Worm (Caenorhabditis elegans) whole organism, young adult: ENCODE data around the gene ttll-5.
A peak's percentile ranks its signal among the peaks of the same experiment; 100 is the strongest.

Source experiments
- B0336.3 ChIP-seq: fragments of 200-800 bp; sonication (Bioruptor generic); IDR thresholded peaks from 2 replicates; pipeline ENCODE4 v1.3.6; 2022; ENCODE audit warnings: missing genetic modification characterization, missing compliant biosample characterization
- C06A6.2 ChIP-seq: fragments of 200-800 bp; sonication (Bioruptor generic); conservative IDR thresholded peaks from 2 replicates; pipeline ENCODE4 v1.3.6; 2022; ENCODE audit warnings: missing genetic modification characterization, missing compliant biosample characterization
- D2030.7 ChIP-seq: fragments of 200-800 bp; sonication (Bioruptor generic); IDR thresholded peaks from 2 replicates; pipeline ENCODE4 v1.3.6; 2022; ENCODE audit warnings: missing genetic modification reagents, missing genetic modification characterization, missing compliant biosample characterization
- K11D2.4 ChIP-seq: fragments of 200-800 bp; sonication (Bioruptor generic); IDR thresholded peaks from 2 replicates; pipeline ENCODE4 v1.3.6; 2022; ENCODE audit warnings: missing genetic modification reagents, missing genetic modification characterization, missing compliant biosample characterization
- Y53F4B.3 ChIP-seq: fragments of 200-800 bp; sonication (Bioruptor generic); IDR thresholded peaks from 2 replicates; pipeline ENCODE4 v1.3.6; 2022; ENCODE audit warnings: missing genetic modification reagents, missing genetic modification characterization, missing compliant biosample characterization
- Y53G8AR.9 ChIP-seq: fragments of 200-800 bp; sonication (Bioruptor generic); conservative IDR thresholded peaks from 2 replicates; pipeline ENCODE4 v1.3.6; 2022; ENCODE audit warnings: missing genetic modification reagents, missing genetic modification characterization, missing compliant biosample characterization
- Y79H2A.3 ChIP-seq: fragments of 200-800 bp; sonication (Bioruptor generic); conservative IDR thresholded peaks from 2 replicates; pipeline ENCODE4 v1.3.6; 2022; ENCODE audit warnings: missing genetic modification reagents, missing genetic modification characterization, missing compliant biosample characterization
- ZK185.1 ChIP-seq: sonication (generic microtip); optimal IDR thresholded peaks from 2 replicates; lab custom pipeline; 2016; ENCODE audit warnings: mild to moderate bottlenecking, missing genetic modification characterization, missing compliant biosample characterization; ENCODE audit not compliant: poor library complexity, severe bottlenecking
- ama-1 ChIP-seq, 3 experiments: fragments of 150-350 bp in 1 of 3; sonication (generic microtip) in 2 of 3; optimal IDR thresholded peaks; 2 replicates each; lab custom pipeline; 2014 to 2018; ENCODE audit warnings: missing biosample characterization in 2 of 3, missing genetic modification characterization in 2 of 3, missing genetic modification reagents in 2 of 3
- aptf-2 ChIP-seq: fragments of 200-800 bp; sonication (Bioruptor generic); conservative IDR thresholded peaks from 2 replicates; pipeline ENCODE4 v1.3.6; 2022; ENCODE audit warnings: missing genetic modification reagents, missing genetic modification characterization, missing compliant biosample characterization
- aptf-3 ChIP-seq: fragments of 200-800 bp; sonication (Bioruptor generic); IDR thresholded peaks from 2 replicates; pipeline ENCODE4 v1.3.6; 2022; ENCODE audit warnings: missing genetic modification characterization, missing compliant biosample characterization
- athp-1 ChIP-seq: sonication (generic microtip); optimal IDR thresholded peaks from 2 replicates; lab custom pipeline; 2017; ENCODE audit warnings: mild to moderate bottlenecking, missing genetic modification characterization, missing compliant biosample characterization
- attf-6 ChIP-seq: fragments of 200-800 bp; sonication (Bioruptor generic); IDR thresholded peaks from 2 replicates; pipeline ENCODE4 v1.3.6; 2022; ENCODE audit warnings: missing genetic modification reagents, missing genetic modification characterization, missing compliant biosample characterization
- bed-1 ChIP-seq: fragments of 200-800 bp; sonication (Bioruptor generic); IDR thresholded peaks from 2 replicates; pipeline ENCODE4 v1.3.6; 2022; ENCODE audit warnings: missing genetic modification reagents, missing genetic modification characterization, missing compliant biosample characterization
- cebp-1 ChIP-seq, 2 experiments: fragments of 200-800 bp in 1 of 2; sonication (Bioruptor generic) in 1 of 2; sonication (generic microtip) in 1 of 2; IDR thresholded peaks in 1 of 2; optimal IDR thresholded peaks in 1 of 2; 2 replicates each; pipeline versions ENCODE4 v1.3.6 to Lab custom; 2017 to 2022; ENCODE audit warnings: missing compliant biosample characterization in 2 of 2, missing genetic modification characterization in 2 of 2, mild to moderate bottlenecking in 1 of 2, missing genetic modification reagents in 1 of 2, moderate library complexity in 1 of 2
- dox-1 ChIP-seq: fragments of 200-800 bp; sonication (Bioruptor generic); IDR thresholded peaks from 2 replicates; pipeline ENCODE4 v1.3.6; 2022; ENCODE audit warnings: missing genetic modification reagents, missing genetic modification characterization, missing compliant biosample characterization
- ekl-4 ChIP-seq: fragments of 200-800 bp; sonication (Bioruptor generic); IDR thresholded peaks from 2 replicates; pipeline ENCODE4 v1.3.6; 2022; ENCODE audit warnings: missing genetic modification reagents, missing genetic modification characterization, missing compliant biosample characterization
- ets-4 ChIP-seq: fragments of 200-800 bp; sonication (Bioruptor generic); optimal IDR thresholded peaks from 2 replicates; lab custom pipeline; 2018; ENCODE audit warnings: mild to moderate bottlenecking, missing genetic modification characterization, missing compliant biosample characterization
- fkh-3 ChIP-seq: sonication (generic microtip); optimal IDR thresholded peaks from 2 replicates; lab custom pipeline; 2016; ENCODE audit warnings: mild to moderate bottlenecking, missing genetic modification characterization, missing compliant biosample characterization
- hmg-20 ChIP-seq: fragments of 200-800 bp; sonication (Bioruptor generic); IDR thresholded peaks from 2 replicates; pipeline ENCODE4 v1.3.6; 2022; ENCODE audit warnings: missing genetic modification reagents, missing genetic modification characterization, missing compliant biosample characterization
- hsf-1 ChIP-seq: fragments of 200-800 bp; sonication (Bioruptor generic); IDR thresholded peaks from 2 replicates; pipeline ENCODE4 v1.3.6; 2022; ENCODE audit warnings: missing genetic modification reagents, missing genetic modification characterization, missing compliant biosample characterization
- let-526 ChIP-seq: fragments of 200-800 bp; sonication (Bioruptor generic); IDR thresholded peaks from 2 replicates; pipeline ENCODE4 v1.3.6; 2022; ENCODE audit warnings: missing genetic modification reagents, missing genetic modification characterization, missing compliant biosample characterization
- let-607 ChIP-seq, 2 experiments: fragments of 200-800 bp in 1 of 2; sonication (Bioruptor generic) in 1 of 2; sonication (generic microtip) in 1 of 2; optimal IDR thresholded peaks; 2 replicates each; lab custom pipeline; 2016 to 2018; ENCODE audit warnings: mild to moderate bottlenecking in 2 of 2, missing compliant biosample characterization in 2 of 2, missing genetic modification characterization in 2 of 2, moderate library complexity in 2 of 2, missing genotype in 1 of 2
- lin-35 ChIP-seq, 3 experiments: fragments of 150-350 bp in 2 of 3; sonication (generic microtip) in 1 of 3; optimal IDR thresholded peaks; 2 replicates each; lab custom pipeline; 2014 to 2018; ENCODE audit warnings: missing biosample characterization in 3 of 3, missing genetic modification characterization in 3 of 3, missing genetic modification reagents in 3 of 3
- lsy-27 ChIP-seq: sonication (generic microtip); optimal IDR thresholded peaks from 2 replicates; lab custom pipeline; 2017; ENCODE audit warnings: missing genetic modification characterization, mild to moderate bottlenecking, missing compliant biosample characterization, antibody characterized with exemption, missing genotype, borderline replicate concordance; ENCODE audit not compliant: insufficient read depth
- madf-6 ChIP-seq: fragments of 200-800 bp; sonication (Bioruptor generic); IDR thresholded peaks from 2 replicates; pipeline ENCODE4 v1.3.6; 2022; ENCODE audit warnings: missing genetic modification reagents, missing genetic modification characterization, missing compliant biosample characterization
- mel-28 ChIP-seq: sonication (generic microtip); optimal IDR thresholded peaks from 2 replicates; lab custom pipeline; 2016; ENCODE audit warnings: borderline replicate concordance, mild to moderate bottlenecking, missing genetic modification characterization, missing compliant biosample characterization
- mes-4 ChIP-seq: sonication (generic microtip); optimal IDR thresholded peaks from 2 replicates; lab custom pipeline; 2016; ENCODE audit warnings: missing genotype, missing genetic modification characterization, missing compliant biosample characterization
- mxl-1 ChIP-seq: sonication (generic microtip); optimal IDR thresholded peaks from 2 replicates; lab custom pipeline; 2016; ENCODE audit warnings: missing genetic modification characterization, missing compliant biosample characterization
- nfyb-1 ChIP-seq: fragments of 200-800 bp; sonication (Bioruptor generic); IDR thresholded peaks from 2 replicates; pipeline ENCODE4 v1.3.6; 2022; ENCODE audit warnings: missing genetic modification reagents, missing genetic modification characterization, missing compliant biosample characterization
- nhr-179 ChIP-seq: sonication (generic microtip); optimal IDR thresholded peaks from 2 replicates; lab custom pipeline; 2016; ENCODE audit warnings: mild to moderate bottlenecking, missing genetic modification characterization, missing compliant biosample characterization
- nhr-80 ChIP-seq: sonication (generic microtip); optimal IDR thresholded peaks from 2 replicates; lab custom pipeline; 2016; ENCODE audit warnings: missing genetic modification characterization, missing compliant biosample characterization
- pbrm-1 ChIP-seq: fragments of 200-800 bp; sonication (Bioruptor generic); IDR thresholded peaks from 2 replicates; pipeline ENCODE4 v1.3.6; 2022; ENCODE audit warnings: missing genetic modification reagents, missing genetic modification characterization, missing compliant biosample characterization
- rcor-1 ChIP-seq: fragments of 200-800 bp; sonication (Bioruptor generic); IDR thresholded peaks from 2 replicates; pipeline ENCODE4 v1.3.6; 2022; ENCODE audit warnings: missing genetic modification reagents, missing genetic modification characterization, missing compliant biosample characterization
- repo-1 ChIP-seq: sonication (generic microtip); optimal IDR thresholded peaks from 2 replicates; lab custom pipeline; 2017; ENCODE audit warnings: mild to moderate bottlenecking, missing genetic modification characterization, missing compliant biosample characterization
- sdz-38 ChIP-seq: sonication (generic microtip); optimal IDR thresholded peaks from 2 replicates; lab custom pipeline; 2016; ENCODE audit warnings: missing genotype, missing genetic modification characterization, missing compliant biosample characterization
- sea-2 ChIP-seq: fragments of 200-800 bp; sonication (Bioruptor generic); IDR thresholded peaks from 2 replicates; pipeline ENCODE4 v1.3.6; 2022; ENCODE audit warnings: missing genetic modification characterization, missing compliant biosample characterization
- snpc-4 ChIP-seq, 5 experiments: fragments of 150-350 bp in 1 of 5; sonication (generic microtip) in 4 of 5; optimal IDR thresholded peaks; 2 replicates each; lab custom pipeline; 2014 to 2018; ENCODE audit warnings: missing genetic modification characterization in 5 of 5, missing biosample characterization in 3 of 5, antibody characterized with exemption in 2 of 5, mild to moderate bottlenecking in 2 of 5, missing compliant biosample characterization in 2 of 5, missing genotype in 2 of 5, moderate library complexity in 2 of 5, missing genetic modification reagents in 1 of 5
- tlf-1 ChIP-seq: fragments of 200-800 bp; sonication (Bioruptor generic); optimal IDR thresholded peaks from 2 replicates; lab custom pipeline; 2018; ENCODE audit warnings: mild to moderate bottlenecking, missing genetic modification characterization, missing compliant biosample characterization
- xnd-1 ChIP-seq: sonication (generic microtip); optimal IDR thresholded peaks from 2 replicates; lab custom pipeline; 2016; ENCODE audit warnings: missing genotype, missing genetic modification reagents, missing genetic modification characterization, missing compliant biosample characterization

The ttll-5 gene

ce11 chrV:11533365-11533949, 24.6 kb downstream of the ttll-5 start:
- TF ChIP-seq D2030.7 (GFP tag; lab: Robert Waterston, UW) (no peak), xnd-1 (tag; lab: Kevin White, UChicago) (no peak), hmg-20 (GFP tag; lab: Robert Waterston, UW) (no peak), pbrm-1 (GFP tag; lab: Robert Waterston, UW) (peak; percentile 0; the same call in 1 of the 2 replicates), rcor-1 (GFP tag; lab: Robert Waterston, UW) (no peak), snpc-4 (GFP tag; optimal IDR thresholded peaks at IDR 0.05; lab: Kevin White, UChicago) (no peak), snpc-4 (tag; optimal IDR thresholded peaks at IDR 0.05; lab: Kevin White, UChicago) (no peak), repo-1 (no peak), nhr-179 (no peak), ZK185.1 (peak; percentile 11), Y53G8AR.9 (GFP tag; lab: Robert Waterston, UW) (0 out of 2 replicates have a peak, but pooled peaks have one; percentile 14), ama-1 (optimal IDR thresholded peaks at IDR 0.05; lab: Kevin White, UChicago) (no peak), ama-1 (GFP tag; optimal IDR thresholded peaks at IDR 0.05; lab: Kevin White, UChicago) (no peak), let-607 (tag; optimal IDR thresholded peaks at IDR 0.05; lab: Kevin White, UChicago) (no peak), B0336.3 (GFP tag; lab: Robert Waterston, UW) (no peak), K11D2.4 (GFP tag; lab: Robert Waterston, UW) (0 out of 2 replicates have a peak, but pooled peaks have one; percentile 49), ekl-4 (peak; percentile 29; the same call in 1 of the 2 replicates), dox-1 (GFP tag; lab: Robert Waterston, UW) (no peak), let-526 (0 out of 2 replicates have a peak, but pooled peaks have one; percentile 53), aptf-3 (GFP tag; lab: Robert Waterston, UW) (no peak), mxl-1 (tag; lab: Kevin White, UChicago) (no peak), aptf-2 (GFP tag; lab: Robert Waterston, UW) (no peak)

- TF ChIP-seq Y53F4B.3 (GFP tag; lab: Robert Waterston, UW) = no peak
- TF ChIP-seq madf-6 (GFP tag; lab: Robert Waterston, UW) = no peak
- peak; percentile 14; the same call in 1 of the 2 replicates for TF ChIP-seq rcor-1 (GFP tag; lab: Robert Waterston, UW)
- no peak for TF ChIP-seq attf-6 (GFP tag; lab: Robert Waterston, UW)
- peak; percentile 2 for TF ChIP-seq lsy-27 (tag; lab: Kevin White, UChicago)
- no peak for TF ChIP-seq C06A6.2
- no peak for TF ChIP-seq ama-1 (optimal IDR thresholded peaks at IDR 0.05; lab: Kevin White, UChicago)
- TF ChIP-seq ama-1 (GFP tag; optimal IDR thresholded peaks at IDR 0.05; lab: Kevin White, UChicago) = peak in 1 of 2 experiments; percentile 4
- TF ChIP-seq fkh-3 (tag; lab: Kevin White, UChicago) = no peak
- no peak for TF ChIP-seq nhr-179
- TF ChIP-seq nfyb-1 (GFP tag; lab: Robert Waterston, UW) = no peak
- TF ChIP-seq athp-1 = no peak
- TF ChIP-seq Y79H2A.3 (GFP tag; lab: Robert Waterston, UW) = no peak
- peak in 1 of 3 experiments; percentile 22 for TF ChIP-seq lin-35 (GFP tag; optimal IDR thresholded peaks at IDR 0.05; lab: Kevin White, UChicago)
- no peak for TF ChIP-seq ekl-4
- TF ChIP-seq ets-4 (GFP tag; lab: Kevin White, UChicago) = peak; percentile 30
- no peak for TF ChIP-seq cebp-1 (GFP tag; IDR thresholded peaks at IDR 0.05; lab: Robert Waterston, UW)
- peak; percentile 33 for TF ChIP-seq cebp-1 (tag; optimal IDR thresholded peaks at IDR 0.05; lab: Kevin White, UChicago)
- no peak for TF ChIP-seq tlf-1
- no peak for TF ChIP-seq hmg-20 (GFP tag; lab: Robert Waterston, UW)
- 0 out of 2 replicates have a peak, but pooled peaks have one; percentile 7 for TF ChIP-seq sea-2 (GFP tag; lab: Robert Waterston, UW)
- TF ChIP-seq nhr-80 (tag; lab: Kevin White, UChicago) = peak; percentile 85
- no peak for TF ChIP-seq aptf-3 (GFP tag; lab: Robert Waterston, UW)
- no peak for TF ChIP-seq hsf-1
- no peak for TF ChIP-seq B0336.3 (GFP tag; lab: Robert Waterston, UW)
- no peak for TF ChIP-seq pbrm-1 (GFP tag; lab: Robert Waterston, UW)
- TF ChIP-seq mes-4 (tag; lab: Kevin White, UChicago) = no peak
- TF ChIP-seq sdz-38 (tag; lab: Kevin White, UChicago) = no peak
- no peak for TF ChIP-seq mel-28 (tag; lab: Kevin White, UChicago)
- TF ChIP-seq bed-1 (GFP tag; lab: Robert Waterston, UW) = no peak
Measured at ce11 chrV:11534495-11535189, 25.8 kb downstream of the ttll-5 start.
